Fruit fly (Drosophila melanogaster): ENCODE results near the gene Cds.

Cds gene

DNA sequence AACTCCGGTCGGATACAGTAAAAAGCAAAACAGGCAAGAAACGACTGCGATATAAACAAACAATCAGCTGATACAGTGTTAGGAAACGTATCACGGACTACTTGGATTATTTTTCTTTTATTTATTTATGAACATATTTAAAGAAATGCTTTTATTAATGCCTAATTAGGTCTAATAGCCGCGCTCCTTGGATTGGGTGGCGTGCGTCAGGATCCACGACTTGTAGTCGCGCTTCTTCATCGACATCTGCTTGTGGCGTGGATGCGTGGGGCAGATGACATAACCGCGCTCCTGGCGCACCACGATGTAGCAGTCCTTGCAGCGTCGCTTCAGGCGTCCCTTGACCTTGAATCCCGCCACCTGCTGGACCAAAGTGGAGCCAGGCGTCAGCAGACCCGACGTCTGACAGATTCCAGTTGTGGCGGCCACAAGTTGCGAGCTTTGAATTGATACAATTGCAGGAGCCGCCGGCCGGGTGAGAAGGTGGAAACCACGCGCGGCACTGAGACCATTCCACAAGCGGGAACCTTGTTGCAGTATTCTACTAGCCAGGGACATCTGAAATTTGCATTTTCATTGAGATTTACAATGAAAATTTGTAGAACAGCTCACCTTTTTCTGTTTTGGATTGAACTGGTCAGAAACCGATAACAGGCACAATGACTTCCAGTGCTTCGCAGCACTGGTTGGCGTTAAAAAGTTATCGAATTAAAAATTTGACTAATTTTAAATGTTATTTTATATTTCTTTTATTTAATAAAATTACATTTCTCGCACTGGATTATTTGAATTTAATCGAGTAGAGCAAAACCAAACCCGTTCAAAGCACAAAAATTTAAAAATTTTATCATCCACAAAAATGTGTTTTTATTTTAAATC is 2.8 kb upstream of the Cds start, which contains the start of the genes CG7550 and mRpL36:
TSS of gene CG7550 (minus strand) at position 51 of the 879 bp plus-strand sequence.
TSS of gene mRpL36 (minus strand) at position 652 of the 879 bp plus-strand sequence.
- no peak for TF ChIP-seq noc (tag; optimal IDR thresholded peaks at IDR 0.05)

DNA sequence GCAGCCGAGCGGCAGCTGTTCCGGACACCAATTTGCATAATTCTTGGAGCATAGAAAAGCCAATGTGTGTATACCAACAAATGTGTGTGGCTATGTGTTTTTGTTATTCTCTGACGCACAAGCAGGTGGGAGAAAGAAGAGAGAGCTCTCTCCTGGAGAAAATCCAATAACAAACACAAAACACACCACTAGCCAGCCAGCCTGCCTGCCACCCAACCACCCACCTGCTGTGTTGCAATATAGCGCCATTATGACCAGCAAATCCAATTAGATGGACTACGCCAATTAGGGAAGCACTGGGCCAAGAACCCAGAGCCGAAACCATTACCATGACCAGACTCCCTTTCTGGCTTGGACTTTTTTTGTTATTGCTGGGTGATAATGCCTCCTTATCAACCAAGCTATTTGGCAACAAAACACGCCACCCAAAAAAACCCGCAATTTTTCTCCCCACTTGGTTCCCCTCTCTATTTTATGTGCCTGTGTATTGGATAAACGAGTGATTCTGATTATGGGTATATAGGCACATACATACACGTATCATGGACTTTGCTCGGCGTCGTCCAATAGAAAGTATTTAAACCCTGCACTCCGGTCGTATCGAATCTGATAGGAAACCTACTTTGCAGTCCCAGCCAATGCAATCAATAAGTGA is 961 bp downstream of the Cds start:
- TF ChIP-seq noc (tag; optimal IDR thresholded peaks at IDR 0.05): peak; percentile 60

DNA sequence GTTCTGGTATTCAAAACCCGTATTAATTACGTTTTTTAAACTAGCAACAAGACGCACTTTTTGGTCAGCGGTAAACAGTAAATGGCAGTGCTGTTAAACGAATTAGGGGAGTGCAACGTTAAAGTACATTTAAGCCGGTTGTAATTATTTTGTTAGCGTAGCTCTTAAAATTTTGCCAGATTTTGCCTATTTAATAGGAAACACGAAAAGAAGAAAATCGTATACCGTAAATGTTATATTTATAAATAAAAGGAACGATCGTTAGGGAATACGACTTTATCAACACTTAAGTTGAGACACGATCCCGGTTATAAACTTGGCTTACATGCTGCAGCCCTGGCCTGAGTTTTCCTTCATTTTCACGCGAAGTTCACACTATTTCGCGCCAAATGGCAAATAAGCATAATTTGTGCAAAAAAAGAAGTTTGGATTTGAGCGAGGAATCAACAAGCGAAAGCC is 9.9 kb downstream of the Cds start, which contains the start of the genes Setx and mus301:
TSS of gene Setx (minus strand) at position 51 of the 459 bp plus-strand sequence.
TSS of gene mus301 (plus strand) at position 361 of the 459 bp plus-strand sequence.
- no peak for TF ChIP-seq noc (tag; optimal IDR thresholded peaks at IDR 0.05)

DNA sequence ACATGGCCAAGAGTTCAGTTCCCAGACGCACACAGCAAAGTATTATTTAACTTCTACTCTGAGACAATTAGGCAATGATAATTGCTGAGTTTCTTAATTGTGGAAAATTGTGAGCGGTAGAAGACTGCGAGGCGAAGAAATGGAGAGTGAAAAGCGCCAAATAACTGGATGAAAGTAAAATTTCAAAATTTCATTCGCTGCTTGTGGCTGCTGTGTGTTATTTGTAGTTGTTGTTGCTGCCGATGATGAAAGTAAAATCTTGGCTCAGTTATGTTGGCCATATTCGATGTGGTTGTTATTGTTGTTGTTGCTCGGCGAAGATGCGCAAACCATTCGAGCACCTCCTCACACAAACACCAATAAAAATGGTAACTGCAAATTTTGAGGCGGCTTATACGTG is 22.7 kb downstream of the Cds start:
- TF ChIP-seq noc (tag; optimal IDR thresholded peaks at IDR 0.05): no peak

DNA sequence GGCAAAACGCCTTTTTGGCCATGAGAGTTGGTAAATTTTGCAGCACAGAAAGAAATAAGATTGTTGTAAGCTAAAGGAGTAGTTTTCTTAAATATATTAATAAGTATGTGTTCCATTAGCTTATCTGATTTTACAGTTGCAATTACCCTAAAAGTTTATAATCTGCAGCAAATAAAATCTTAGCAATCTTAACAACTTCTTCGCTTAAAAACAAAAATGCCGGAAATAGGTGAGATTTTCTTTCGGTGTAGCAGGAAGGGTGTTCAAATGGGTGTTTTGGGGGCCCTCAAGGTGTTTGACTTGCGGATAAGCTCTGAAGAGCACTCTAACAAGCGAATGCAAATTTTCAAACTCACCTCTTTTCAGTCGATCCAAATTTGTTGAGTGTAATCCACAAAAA is 23.2 kb downstream of the Cds start:
- no peak for TF ChIP-seq noc (tag; optimal IDR thresholded peaks at IDR 0.05)

DNA sequence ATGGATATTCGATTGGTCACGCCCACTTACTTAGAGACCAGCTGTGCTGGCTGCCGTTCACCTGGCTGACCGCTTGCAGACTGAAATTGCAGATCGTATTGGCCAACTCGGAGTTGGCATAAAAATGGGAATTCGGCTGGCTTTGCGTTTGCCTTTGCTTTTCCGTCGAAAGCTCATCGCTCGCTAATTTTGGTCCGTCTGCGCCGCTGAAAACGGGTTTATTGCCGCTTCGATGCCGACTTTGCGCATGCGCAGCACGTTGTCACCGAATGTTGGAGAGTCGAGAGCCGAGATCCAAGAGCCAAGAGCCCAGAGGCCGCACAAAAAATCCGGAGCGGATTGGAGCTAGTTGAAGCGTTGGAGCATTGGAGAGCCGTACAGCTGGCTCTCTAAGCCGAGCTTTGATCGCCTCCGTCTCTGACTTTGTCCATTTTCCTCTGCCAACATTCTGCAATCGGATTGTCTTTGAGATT is 24.2 kb downstream of the Cds start, which contains the start of gene CG13676:
TSS of gene CG13676 (minus strand) at position 87 of the 473 bp plus-strand sequence.
- peak; percentile 3 for TF ChIP-seq noc (tag; optimal IDR thresholded peaks at IDR 0.05)

DNA sequence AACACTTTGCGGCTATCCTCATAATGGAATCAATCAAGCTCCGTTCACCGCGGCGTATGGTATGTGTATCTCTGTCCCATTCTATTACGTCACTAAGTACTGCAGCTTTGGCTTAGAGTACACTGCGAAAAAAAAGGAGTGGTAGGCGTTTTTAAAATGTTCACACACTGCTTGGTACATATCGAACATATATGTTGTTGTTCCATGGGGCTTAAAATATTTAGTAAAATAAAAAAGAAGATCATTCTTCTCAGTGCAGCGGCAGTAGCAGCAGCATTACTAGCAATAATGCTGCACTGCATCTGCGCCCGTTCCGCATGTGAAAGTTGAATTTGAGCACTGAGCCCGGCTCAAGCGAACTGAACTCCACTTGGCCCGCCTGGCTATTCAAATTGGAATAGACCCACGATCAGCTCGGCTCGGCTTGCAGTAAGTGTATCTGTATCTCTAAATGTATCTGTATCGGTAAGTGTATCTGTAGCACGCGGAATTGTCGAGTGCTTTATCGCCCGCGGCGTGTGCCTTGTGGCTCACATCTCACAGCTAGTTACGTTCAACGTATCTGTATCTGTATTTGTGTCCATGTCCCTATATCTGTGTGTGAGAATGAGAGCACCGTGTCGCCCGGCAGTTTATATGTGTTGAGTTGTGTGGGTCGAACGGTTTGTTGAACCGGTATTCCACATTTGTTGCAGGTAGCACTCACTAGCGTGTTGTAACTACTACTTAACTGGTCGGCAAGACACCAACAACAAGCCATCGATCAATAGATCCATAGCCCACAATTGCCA is 25.8 kb downstream of the Cds start:
- no peak for TF ChIP-seq noc (tag; optimal IDR thresholded peaks at IDR 0.05)

- no peak for TF ChIP-seq noc (tag; optimal IDR thresholded peaks at IDR 0.05)
Observed at dm6 chr3L:8154544-8154943, 27.0 kb downstream of the Cds start.

- no peak for TF ChIP-seq noc (tag; optimal IDR thresholded peaks at IDR 0.05)
Observed at dm6 chr3L:8155324-8155723, 27.8 kb downstream of the Cds start.

DNA sequence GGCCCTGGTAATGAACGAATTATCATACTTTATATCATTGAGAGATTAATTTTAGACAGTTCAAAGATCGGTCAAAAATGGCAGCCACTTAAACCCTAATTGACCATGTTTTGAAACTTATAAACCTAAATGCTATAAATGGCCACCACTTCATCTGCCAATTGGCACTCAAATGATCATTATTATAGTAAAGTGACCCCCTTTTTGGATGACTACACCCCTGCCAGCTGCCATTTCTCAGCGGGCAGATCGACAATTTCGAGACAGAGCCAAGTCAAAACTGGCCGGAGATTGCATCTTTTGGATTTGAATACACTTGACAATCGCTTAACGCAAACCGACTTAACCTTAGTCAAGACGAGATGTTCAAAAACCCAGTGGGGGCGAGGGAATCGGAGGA is 28.6 kb downstream of the Cds start:
- no peak for TF ChIP-seq noc (tag; optimal IDR thresholded peaks at IDR 0.05)

DNA sequence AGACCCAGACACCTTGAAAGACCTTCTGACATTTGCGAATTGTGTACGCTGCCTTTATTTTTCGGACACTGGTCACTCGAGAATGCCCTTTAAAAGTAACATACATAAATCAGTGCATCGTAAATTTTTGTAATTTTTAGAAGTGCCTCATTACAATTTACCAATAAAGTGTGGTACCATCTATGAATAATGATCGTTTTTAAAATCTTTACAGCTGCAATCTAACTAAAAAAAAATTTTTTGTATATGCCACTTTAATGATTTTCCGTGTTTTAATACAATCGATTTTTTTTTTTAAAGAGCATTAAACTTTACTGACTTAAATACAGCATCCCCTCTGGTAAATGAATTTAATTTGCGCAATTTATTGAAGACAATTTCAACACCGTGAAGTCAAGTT is 29.5 kb downstream of the Cds start:
- TF ChIP-seq noc (tag; optimal IDR thresholded peaks at IDR 0.05): no peak

dm6 chr3L:8158715-8159380 is 31.3 kb downstream of the Cds start, which contains the start of gene CG42445:
Gene CG42445 (minus strand): TSS chr3L:8158900.
- no peak for TF ChIP-seq noc (tag; optimal IDR thresholded peaks at IDR 0.05)

DNA sequence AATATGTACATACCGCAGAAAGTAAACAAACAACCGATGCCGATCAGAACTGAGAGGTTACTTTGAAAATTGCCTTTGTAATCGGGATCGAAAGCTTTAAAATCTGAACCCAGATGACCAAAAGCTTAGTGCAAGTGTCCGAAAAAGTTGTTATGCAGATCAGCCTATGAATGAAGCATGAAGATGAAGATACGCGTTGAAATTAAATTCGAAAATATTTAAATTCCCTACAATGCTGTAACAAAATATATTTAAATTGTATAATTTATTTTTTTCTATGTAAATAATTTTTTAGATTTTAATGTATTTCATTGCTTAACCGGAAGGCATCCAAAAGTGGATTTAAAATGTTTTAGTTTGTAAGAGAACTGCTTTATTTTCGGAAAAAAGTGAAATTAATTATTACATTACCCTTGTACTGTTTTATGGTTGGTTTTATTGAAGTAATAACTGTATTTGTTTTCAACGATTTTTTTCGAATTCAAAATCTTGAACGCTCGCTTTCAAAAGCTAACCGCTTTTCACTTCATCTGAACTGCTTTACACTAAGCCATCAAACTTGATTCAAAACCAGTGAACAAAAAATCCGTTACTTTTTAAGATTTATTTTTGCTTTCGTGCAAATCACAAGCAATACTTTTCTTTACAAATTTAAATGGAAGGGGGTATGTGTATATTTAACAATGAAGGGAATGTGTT is 32.3 kb downstream of the Cds start, which contains the start of gene CG43886:
TSS of gene CG43886 (minus strand) at position 51 of the 699 bp plus-strand sequence.
- no peak for TF ChIP-seq noc (tag; optimal IDR thresholded peaks at IDR 0.05)

DNA sequence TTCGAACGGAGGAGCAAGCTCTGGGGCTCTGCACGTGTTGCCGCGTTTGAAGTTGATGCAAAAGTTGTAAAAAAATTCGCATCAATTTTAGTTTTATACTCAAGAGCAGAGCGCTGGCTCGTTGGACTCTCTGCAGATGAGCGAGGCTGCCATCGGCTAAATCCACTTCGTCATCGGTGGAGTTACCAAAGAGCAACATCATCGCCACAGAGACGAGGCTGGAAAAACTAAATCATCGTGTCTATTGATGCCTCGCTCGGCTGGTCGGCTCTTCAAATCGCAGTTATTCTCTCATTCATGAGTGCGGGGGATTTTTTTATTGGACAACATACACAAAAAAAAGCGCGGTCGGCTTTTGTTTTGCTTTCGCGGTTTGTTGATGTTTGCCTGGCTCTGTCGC is 37.9 kb downstream of the Cds start, which contains the start of gene CG13675:
TSS of gene CG13675 (minus strand) at position 83 of the 400 bp plus-strand sequence.
- TF ChIP-seq noc (tag; optimal IDR thresholded peaks at IDR 0.05): no peak

Measured in whole organism, larva.